Fruit fly (Drosophila melanogaster): Measurements from ENCODE around the gene Nelf-A.
A peak's percentile ranks its signal among the peaks of the same experiment; 100 is the strongest.

The Nelf-A gene

dm6 chr3R:21199953-21200368 is 23.5 kb upstream of the Nelf-A start (continued):
- TF ChIP-seq CoRest (tag; optimal IDR thresholded peaks at IDR 0.05): peak; percentile 39
- TF ChIP-seq H15 (GFP tag; IDR thresholded peaks at IDR 0.05): no peak
- TF ChIP-seq tna (GFP tag; IDR thresholded peaks at IDR 0.05; ENCODE audit: partially characterized antibody): no peak
- TF ChIP-seq CG4360 (GFP tag; IDR thresholded peaks at IDR 0.05): no peak
- no peak for TF ChIP-seq bowl (GFP tag; IDR thresholded peaks at IDR 0.05)
- peak; percentile 11 for TF ChIP-seq CG16863 (GFP tag; optimal IDR thresholded peaks at IDR 0.05)
- peak; percentile 75 for TF ChIP-seq sens (GFP tag)
- peak; percentile 12 for TF ChIP-seq ewg (GFP tag; optimal IDR thresholded peaks at IDR 0.05)
- TF ChIP-seq grau (tag; optimal IDR thresholded peaks at IDR 0.05): peak; percentile 40
- TF ChIP-seq ham (GFP tag; IDR thresholded peaks at IDR 0.05): no peak
- peak; percentile 56 for TF ChIP-seq gem (tag; optimal IDR thresholded peaks at IDR 0.05)
- TF ChIP-seq Usf (GFP tag; optimal IDR thresholded peaks at IDR 0.05): no peak
- no peak for TF ChIP-seq CG7987 (GFP tag; optimal IDR thresholded peaks at IDR 0.05)
- no peak for TF ChIP-seq CG5245 (GFP tag; optimal IDR thresholded peaks at IDR 0.05)
- TF ChIP-seq z (GFP tag; IDR thresholded peaks at IDR 0.05): no peak
- no peak for TF ChIP-seq CG18599 (GFP tag; optimal IDR thresholded peaks at IDR 0.05)
- no peak for TF ChIP-seq mam (GFP tag; optimal IDR thresholded peaks at IDR 0.05)
- TF ChIP-seq ab (GFP tag; optimal IDR thresholded peaks at IDR 0.05): no peak
- no peak for TF ChIP-seq slou (GFP tag; optimal IDR thresholded peaks at IDR 0.05)
- no peak for TF ChIP-seq nerfin-2 (GFP tag; IDR thresholded peaks at IDR 0.05; ENCODE audit: partially characterized antibody)
- no peak for TF ChIP-seq sna (GFP tag; IDR thresholded peaks at IDR 0.05; ENCODE audit: partially characterized antibody)
- no peak for TF ChIP-seq gce (GFP tag; IDR thresholded peaks at IDR 0.05)
- TF ChIP-seq CG10979 (tag; optimal IDR thresholded peaks at IDR 0.05): peak; percentile 31
- TF ChIP-seq CG42726 (GFP tag; IDR thresholded peaks at IDR 0.05; ENCODE audit: partially characterized antibody): no peak
- TF ChIP-seq da (GFP tag; optimal IDR thresholded peaks at IDR 0.05): no peak
- TF ChIP-seq yki (optimal IDR thresholded peaks at IDR 0.05): no peak
- no peak for TF ChIP-seq danr (GFP tag; IDR thresholded peaks at IDR 0.05)
- no peak for TF ChIP-seq fd96Cb (tag; optimal IDR thresholded peaks at IDR 0.05)
- TF ChIP-seq zf30C (GFP tag; optimal IDR thresholded peaks at IDR 0.05): no peak
- TF ChIP-seq eve (GFP tag; optimal IDR thresholded peaks at IDR 0.05): no peak
- peak; percentile 29 for TF ChIP-seq CG18476 (GFP tag; optimal IDR thresholded peaks at IDR 0.05)
- TF ChIP-seq CG1647 (GFP tag; optimal IDR thresholded peaks at IDR 0.05): no peak
- no peak for TF ChIP-seq crol (GFP tag; IDR thresholded peaks at IDR 0.05)
- TF ChIP-seq CG4424 (GFP tag; optimal IDR thresholded peaks at IDR 0.05): no peak
- no peak for TF ChIP-seq inv (GFP tag; IDR thresholded peaks at IDR 0.05; ENCODE audit: partially characterized antibody)
- TF ChIP-seq pzg (GFP tag; optimal IDR thresholded peaks at IDR 0.05): no peak
- no peak for TF ChIP-seq chm (GFP tag; IDR thresholded peaks at IDR 0.05)
- no peak for TF ChIP-seq ind (GFP tag; optimal IDR thresholded peaks at IDR 0.05)
- TF ChIP-seq disco-r (GFP tag; optimal IDR thresholded peaks at IDR 0.05): no peak
- TF ChIP-seq BEAF-32 (GFP tag; optimal IDR thresholded peaks at IDR 0.05): no peak
- TF ChIP-seq oc (tag; optimal IDR thresholded peaks at IDR 0.05): peak; percentile 18
- no peak for TF ChIP-seq CG6254 (GFP tag; optimal IDR thresholded peaks at IDR 0.05)
- no peak for TF ChIP-seq zen (tag; optimal IDR thresholded peaks at IDR 0.05)
- no peak for TF ChIP-seq pan (optimal IDR thresholded peaks at IDR 0.05)
- TF ChIP-seq pan (GFP tag; optimal IDR thresholded peaks at IDR 0.05 in 1 of 2, IDR thresholded peaks at IDR 0.05 in 1 of 2): peak in 1 of 2 experiments; percentile 49
- no peak for TF ChIP-seq CG33557 (GFP tag; optimal IDR thresholded peaks at IDR 0.05)
- peak; percentile 73 for TF ChIP-seq az2 (GFP tag; optimal IDR thresholded peaks at IDR 0.05)
- TF ChIP-seq unc-4 (GFP tag; IDR thresholded peaks at IDR 0.05; ENCODE audit: partially characterized antibody): no peak
- TF ChIP-seq ro (GFP tag; IDR thresholded peaks at IDR 0.05): no peak
- no peak for TF ChIP-seq ac (GFP tag; optimal IDR thresholded peaks at IDR 0.05)
- no peak for TF ChIP-seq CG4617 (GFP tag; optimal IDR thresholded peaks at IDR 0.05; ENCODE audit: borderline replicate concordance)
- no peak for TF ChIP-seq CG12744 (GFP tag; optimal IDR thresholded peaks at IDR 0.05)
